Fruit fly (Drosophila melanogaster) whole organism, embryonic: Measurements from ENCODE around the gene Rtnl2.

ENCODE experiments used
- CG12071 ChIP-seq: fragments of 200-800 bp; sonication (Bioruptor generic); optimal IDR thresholded peaks from 3 replicates; lab custom pipeline; 2018; ENCODE audit warnings: missing biosample characterization, mild to moderate bottlenecking, missing genetic modification characterization
- CG13287 ChIP-seq: fragments of 200-800 bp; sonication (Bioruptor generic); IDR thresholded peaks from 2 replicates; pipeline ENCODE4 v1.3.6; 2022; ENCODE audit warnings: missing biosample characterization, missing genetic modification characterization; ENCODE audit not compliant: partially characterized antibody
- CG14050 ChIP-seq: fragments of 200-800 bp; sonication (Bioruptor generic); IDR thresholded peaks from 3 replicates; pipeline ENCODE4 v1.3.6; 2022; ENCODE audit warnings: missing biosample characterization, missing genetic modification characterization
- CG15073 ChIP-seq: fragments of 200-800 bp; sonication (Bioruptor generic); optimal IDR thresholded peaks from 2 replicates; lab custom pipeline; 2016; ENCODE audit warnings: missing biosample characterization, missing genetic modification characterization
- CG15479 ChIP-seq: fragments of 200-800 bp; sonication (Bioruptor generic); optimal IDR thresholded peaks from 3 replicates; lab custom pipeline; 2019; ENCODE audit warnings: missing biosample characterization, mild to moderate bottlenecking, missing genetic modification characterization, moderate library complexity
- CG2199 ChIP-seq: fragments of 200-800 bp; sonication (Bioruptor generic); IDR thresholded peaks from 3 replicates; pipeline ENCODE4 v1.3.6; 2022; ENCODE audit warnings: missing biosample characterization, missing genetic modification characterization
- CG34224 ChIP-seq: fragments of 200-800 bp; sonication (Bioruptor generic); IDR thresholded peaks from 3 replicates; pipeline ENCODE4 v1.3.6; 2022; ENCODE audit warnings: missing biosample characterization, missing genetic modification characterization; ENCODE audit not compliant: partially characterized antibody
- CG3995 ChIP-seq: fragments of 200-800 bp; sonication (Bioruptor generic); optimal IDR thresholded peaks from 3 replicates; lab custom pipeline; 2016; ENCODE audit warnings: missing biosample characterization, missing genetic modification characterization
- CG6175 ChIP-seq: fragments of 200-800 bp; sonication (Bioruptor generic); IDR thresholded peaks from 3 replicates; pipeline ENCODE4 v1.3.6; 2022; ENCODE audit warnings: missing biosample characterization, missing genetic modification characterization
- CG6683 ChIP-seq: fragments of 200-800 bp; sonication (Bioruptor generic); optimal IDR thresholded peaks from 2 replicates; lab custom pipeline; 2017; ENCODE audit warnings: missing biosample characterization, mild to moderate bottlenecking, missing genetic modification characterization, missing genetic modification reagents
- CG7357 ChIP-seq: fragments of 200-800 bp; sonication (Bioruptor generic); IDR thresholded peaks from 3 replicates; pipeline ENCODE4 v1.3.6; 2022; ENCODE audit warnings: missing biosample characterization, missing genetic modification characterization
- CG7963 ChIP-seq: fragments of 200-800 bp; sonication (Bioruptor generic); IDR thresholded peaks from 3 replicates; pipeline ENCODE4 v1.3.6; 2022; ENCODE audit warnings: missing biosample characterization, missing genetic modification characterization; ENCODE audit not compliant: partially characterized antibody
- Deaf1 ChIP-seq: fragments of 200-800 bp; optimal IDR thresholded peaks from 3 replicates; lab custom pipeline; 2019; ENCODE audit warnings: missing biosample characterization, mild to moderate bottlenecking, missing genetic modification characterization, moderate library complexity
- E2f2 ChIP-seq: fragments of 200-800 bp; sonication (Bioruptor generic); IDR thresholded peaks from 2 replicates; pipeline ENCODE4 v1.3.6; 2022; ENCODE audit warnings: missing biosample characterization, missing genetic modification characterization
- Gsc ChIP-seq: fragments of 200-800 bp; sonication (Bioruptor generic); IDR thresholded peaks from 2 replicates; pipeline ENCODE4 v1.3.6; 2022; ENCODE audit warnings: missing biosample characterization, missing genetic modification characterization
- Jarid2 ChIP-seq: fragments of 200-800 bp; sonication (Bioruptor generic); optimal IDR thresholded peaks from 3 replicates; lab custom pipeline; 2017; ENCODE audit warnings: mild to moderate bottlenecking, missing biosample characterization, missing genetic modification reagents, missing genetic modification characterization
- Med ChIP-seq: fragments of 200-800 bp; sonication (Bioruptor generic); peaks from one replicate; lab custom pipeline; 2016; ENCODE audit warnings: missing biosample characterization, missing genetic modification characterization, mild to moderate bottlenecking, inconsistent platforms, moderate library complexity
- Nf-YC ChIP-seq: fragments of 200-800 bp; optimal IDR thresholded peaks from 3 replicates; lab custom pipeline; 2019; ENCODE audit warnings: missing biosample characterization, mild to moderate bottlenecking, missing genetic modification characterization, moderate library complexity
- Trl ChIP-seq, 3 experiments: fragments of >200 bp in 2 of 3; fragments of 200-800 bp in 1 of 3; sonication (Bioruptor generic) in 1 of 3; optimal IDR thresholded peaks; 2 replicates in 1 of 3; 3 replicates in 2 of 3; lab custom pipeline; 2016 to 2017; ENCODE audit warnings: missing biosample characterization in 1 of 3, missing genetic modification characterization in 1 of 3
- crp ChIP-seq, 2 experiments: fragments of 200-800 bp; sonication (Bioruptor generic); optimal IDR thresholded peaks; 2 replicates in 1 of 2; 3 replicates in 1 of 2; lab custom pipeline; 2017; ENCODE audit warnings: missing biosample characterization in 2 of 2, missing genetic modification characterization in 2 of 2, mild to moderate bottlenecking in 1 of 2, moderate library complexity in 1 of 2
- disco-r ChIP-seq: fragments of 200-800 bp; sonication (Bioruptor generic); optimal IDR thresholded peaks from 2 replicates; lab custom pipeline; 2016; ENCODE audit warnings: missing biosample characterization, missing genetic modification characterization
- en ChIP-seq: fragments of 200-800 bp; sonication (Bioruptor generic); optimal IDR thresholded peaks from 2 replicates; lab custom pipeline; 2016; ENCODE audit warnings: missing biosample characterization, missing genetic modification characterization
- exex ChIP-seq: fragments of 200-800 bp; sonication (Bioruptor generic); optimal IDR thresholded peaks from 4 replicates; lab custom pipeline; 2018; ENCODE audit warnings: missing biosample characterization, mild to moderate bottlenecking, missing genetic modification characterization, moderate library complexity
- fru ChIP-seq: fragments of >200 bp; optimal IDR thresholded peaks from 2 replicates; lab custom pipeline; 2017
- grn ChIP-seq: fragments of 200-800 bp; sonication (Bioruptor generic); optimal IDR thresholded peaks from 3 replicates; lab custom pipeline; 2017; ENCODE audit warnings: missing biosample characterization, missing genetic modification characterization
- ken ChIP-seq: fragments of 200-800 bp; sonication (Bioruptor generic); IDR thresholded peaks from 3 replicates; pipeline ENCODE4 v1.3.6; 2022; ENCODE audit warnings: missing biosample characterization, missing genetic modification characterization
- lbe ChIP-seq: fragments of 200-800 bp; sonication (Bioruptor generic); optimal IDR thresholded peaks from 2 replicates; lab custom pipeline; 2016; ENCODE audit warnings: missing biosample characterization, mild to moderate bottlenecking, missing genetic modification characterization
- mirr ChIP-seq: fragments of 200-800 bp; sonication (Bioruptor generic); optimal IDR thresholded peaks from 3 replicates; lab custom pipeline; 2018; ENCODE audit warnings: missing biosample characterization, mild to moderate bottlenecking, missing genetic modification characterization
- sd ChIP-seq: fragments of 200-800 bp; sonication (Bioruptor generic); optimal IDR thresholded peaks from 3 replicates; lab custom pipeline; 2018; ENCODE audit warnings: missing biosample characterization, mild to moderate bottlenecking, missing genetic modification characterization, moderate library complexity
- sob ChIP-seq: fragments of 200-800 bp; sonication (Bioruptor generic); IDR thresholded peaks from 2 replicates; pipeline ENCODE4 v1.3.6; 2022; ENCODE audit warnings: missing biosample characterization, missing genetic modification characterization
- stc ChIP-seq: fragments of 200-800 bp; sonication (Bioruptor generic); IDR thresholded peaks from 2 replicates; pipeline ENCODE4 v1.3.6; 2022; ENCODE audit warnings: missing biosample characterization, missing genetic modification characterization
- sug ChIP-seq: fragments of 200-800 bp; optimal IDR thresholded peaks from 2 replicates; lab custom pipeline; 2019; ENCODE audit warnings: missing biosample characterization, mild to moderate bottlenecking, missing genetic modification characterization, moderate library complexity
- twi ChIP-seq: fragments of 200-800 bp; optimal IDR thresholded peaks from 2 replicates; lab custom pipeline; 2019; ENCODE audit warnings: missing biosample characterization, mild to moderate bottlenecking, missing genetic modification characterization, moderate library complexity

Rtnl2 gene

DNA sequence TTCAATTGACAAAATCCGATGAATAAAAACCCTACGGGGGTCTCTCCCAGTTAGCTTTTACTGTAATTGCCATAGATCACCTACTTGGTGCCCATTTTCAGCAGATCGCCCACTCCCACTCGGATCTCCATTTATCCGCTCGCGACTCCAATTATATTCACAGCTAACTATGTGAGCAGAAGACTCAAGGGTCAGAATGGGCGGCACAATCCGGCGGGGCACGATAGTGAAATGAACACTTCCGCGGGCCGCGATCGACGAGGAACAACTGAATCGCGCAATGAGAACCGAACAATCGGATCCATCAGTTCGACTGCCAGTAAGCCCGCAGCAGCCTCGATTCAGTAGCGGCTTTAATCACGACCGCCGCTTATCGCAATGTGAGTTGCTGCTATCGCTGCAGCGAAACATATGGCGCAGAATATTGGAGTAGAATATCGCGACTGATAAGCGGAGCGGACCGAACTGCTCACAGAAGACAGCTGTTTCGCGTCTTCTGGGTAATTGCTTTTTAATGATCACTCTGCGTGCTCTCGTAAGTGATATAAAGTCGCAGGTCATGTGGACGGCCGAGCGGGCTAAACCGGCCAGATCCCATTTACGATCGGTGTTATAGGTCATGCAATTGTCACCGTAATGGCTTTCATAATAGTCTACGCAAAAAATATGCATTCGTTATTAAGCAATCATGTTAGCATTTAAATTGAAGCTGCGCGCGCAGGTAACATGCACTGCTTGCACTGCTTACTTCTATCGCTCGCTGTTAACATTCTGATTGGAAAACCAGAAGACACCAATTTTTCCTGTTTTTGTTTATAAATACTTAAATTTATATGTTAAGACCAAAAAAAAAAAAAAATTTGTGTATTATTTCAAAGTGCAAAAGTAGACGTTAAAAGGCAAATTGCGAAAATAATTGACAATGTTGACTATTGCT is 19.0 kb upstream of the Rtnl2 start, which contains the start of gene alpha-Est1 (continued):
- TF ChIP-seq grn (GFP tag; lab: Kevin White, UChicago) (no peak), CG6683 (no peak), CG15479 (GFP tag; lab: Kevin White, UChicago) (peak; percentile 39), ken (GFP tag; lab: Robert Waterston, UW) (0 out of 3 replicates have a peak, but pooled peaks have one; percentile 22), stc (no peak), CG2199 (GFP tag; lab: Robert Waterston, UW) (0 out of 3 replicates have a peak, but pooled peaks have one; percentile 16), sug (tag; lab: Kevin White, UChicago) (peak; percentile 94), E2f2 (GFP tag; lab: Robert Waterston, UW) (peak; percentile 63), disco-r (no peak)

DNA sequence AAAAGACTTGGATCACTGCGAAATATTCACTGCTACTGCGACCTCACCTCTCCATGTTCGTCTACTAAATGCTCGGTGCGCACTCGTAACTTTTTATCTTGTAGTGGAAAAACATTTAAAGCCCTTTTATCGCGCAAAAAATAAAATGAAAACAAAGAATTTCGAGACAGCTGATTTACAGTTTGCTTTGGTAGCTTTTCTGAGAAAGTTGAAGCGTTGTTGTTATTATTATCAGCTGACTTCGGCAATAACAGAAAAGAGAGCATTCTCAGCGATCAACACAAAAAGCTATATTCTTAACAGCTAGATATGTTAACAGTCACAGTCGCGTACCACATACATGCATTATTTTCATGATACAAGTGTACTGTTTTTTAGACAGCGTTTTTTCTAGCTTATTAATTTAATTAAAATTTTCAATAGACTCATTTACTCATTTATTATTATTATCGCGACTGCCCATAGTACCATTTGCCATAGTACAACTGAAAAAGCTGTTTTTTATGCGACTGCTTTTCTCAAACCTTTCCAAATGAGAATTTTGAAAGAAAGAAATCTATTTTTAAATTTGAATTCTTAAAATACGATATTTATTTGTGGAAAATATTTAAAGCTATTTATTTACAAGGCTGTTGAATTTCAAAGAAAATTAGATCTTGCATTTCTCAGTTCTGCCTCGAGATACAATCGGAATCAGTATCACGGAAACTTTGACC is 11.3 kb upstream of the Rtnl2 start, which contains the start of the genes alpha-Est3 and alpha-Est2:
Gene alpha-Est3, minus strand, starts transcription at position 487 of the 716 bp plus-strand sequence.
Gene alpha-Est2, plus strand, starts transcription at position 666 of the 716 bp plus-strand sequence.
- TF ChIP-seq CG13287 (GFP tag; lab: Robert Waterston, UW), result peak; percentile 24; the same call in 1 of the 2 replicates
- peak; percentile 90 for TF ChIP-seq CG15073
- no peak for TF ChIP-seq Gsc (GFP tag; lab: Robert Waterston, UW)
- peak; percentile 36 for TF ChIP-seq Deaf1 (tag; lab: Kevin White, UChicago)
- no peak for TF ChIP-seq fru
- TF ChIP-seq CG14050 (GFP tag; lab: Robert Waterston, UW), result no peak
- peak; percentile 21 for TF ChIP-seq Med (GFP tag; lab: Kevin White, UChicago)
- no peak for TF ChIP-seq CG7357
- no peak for TF ChIP-seq en (GFP tag; lab: Kevin White, UChicago)
- TF ChIP-seq Trl (optimal IDR thresholded peaks at IDR 0.05; lab: Kevin White, UChicago), result peak in 1 of 2 experiments; percentile 38
- TF ChIP-seq Trl (GFP tag; optimal IDR thresholded peaks at IDR 0.05; lab: Kevin White, UChicago), result no peak
- peak in 1 of 2 experiments; percentile 75 for TF ChIP-seq crp (GFP tag; optimal IDR thresholded peaks at IDR 0.05; lab: Kevin White, UChicago)
- peak; percentile 15; the same call in 1 of the 3 replicates for TF ChIP-seq CG34224 (GFP tag; lab: Robert Waterston, UW)
- no peak for TF ChIP-seq CG6175 (GFP tag; lab: Robert Waterston, UW)
- TF ChIP-seq CG12071, result no peak
- TF ChIP-seq lbe (GFP tag; lab: Kevin White, UChicago), result peak; percentile 22
- peak; percentile 50 for TF ChIP-seq CG3995 (GFP tag; lab: Kevin White, UChicago)
- no peak for TF ChIP-seq Nf-YC (tag; lab: Kevin White, UChicago)
- peak; percentile 36 for TF ChIP-seq sd
- TF ChIP-seq twi (tag; lab: Kevin White, UChicago), result no peak
- TF ChIP-seq sob (GFP tag; lab: Robert Waterston, UW), result no peak

DNA sequence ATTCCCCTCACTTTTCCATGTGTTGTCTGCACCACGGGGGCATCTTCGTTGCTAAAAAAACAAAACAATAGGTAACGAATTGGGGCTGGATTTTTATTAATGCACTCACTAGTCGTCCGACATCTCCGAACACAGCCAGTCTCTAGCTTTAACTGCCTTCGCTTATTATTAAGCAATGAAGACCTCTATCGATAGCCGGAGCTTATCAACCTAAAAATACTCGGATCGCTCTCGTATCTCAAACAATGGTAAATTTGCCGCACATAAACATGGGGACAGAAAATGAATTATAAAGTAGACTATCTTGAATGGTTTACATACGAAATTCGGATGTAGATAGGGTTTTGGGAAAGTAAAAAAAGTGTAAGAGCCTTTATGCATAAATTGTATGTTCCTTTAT is 8.4 kb upstream of the Rtnl2 start, which contains the start of gene alpha-Est4:
Gene alpha-Est4, minus strand, starts transcription at position 181 of the 400 bp plus-strand sequence.
- TF ChIP-seq sug (tag; lab: Kevin White, UChicago) (peak; percentile 36), exex (tag; lab: Kevin White, UChicago) (peak; percentile 81), CG7963 (GFP tag; lab: Robert Waterston, UW) (no peak), Jarid2 (GFP tag; lab: Kevin White, UChicago) (no peak), mirr (peak; percentile 60), grn (GFP tag; lab: Kevin White, UChicago) (peak; percentile 39)
